Fruit fly (Drosophila melanogaster) Kc167 (cell line): ENCODE data around the gene Rbf.

Source experiments
- Sin3A ChIP-seq: fragments of >200 bp; optimal IDR thresholded peaks from 2 replicates; lab custom pipeline; 2018; ENCODE audit warnings: missing external identifiers
- h ChIP-seq: fragments of >200 bp; optimal IDR thresholded peaks from 3 replicates; lab custom pipeline; 2018; ENCODE audit warnings: missing external identifiers
- insv ChIP-seq: fragments of >200 bp; optimal IDR thresholded peaks from 3 replicates; lab custom pipeline; 2018; ENCODE audit warnings: missing external identifiers
- psq ChIP-seq: fragments of >200 bp; optimal IDR thresholded peaks from 2 replicates; lab custom pipeline; 2017; ENCODE audit warnings: missing external identifiers

DNA sequence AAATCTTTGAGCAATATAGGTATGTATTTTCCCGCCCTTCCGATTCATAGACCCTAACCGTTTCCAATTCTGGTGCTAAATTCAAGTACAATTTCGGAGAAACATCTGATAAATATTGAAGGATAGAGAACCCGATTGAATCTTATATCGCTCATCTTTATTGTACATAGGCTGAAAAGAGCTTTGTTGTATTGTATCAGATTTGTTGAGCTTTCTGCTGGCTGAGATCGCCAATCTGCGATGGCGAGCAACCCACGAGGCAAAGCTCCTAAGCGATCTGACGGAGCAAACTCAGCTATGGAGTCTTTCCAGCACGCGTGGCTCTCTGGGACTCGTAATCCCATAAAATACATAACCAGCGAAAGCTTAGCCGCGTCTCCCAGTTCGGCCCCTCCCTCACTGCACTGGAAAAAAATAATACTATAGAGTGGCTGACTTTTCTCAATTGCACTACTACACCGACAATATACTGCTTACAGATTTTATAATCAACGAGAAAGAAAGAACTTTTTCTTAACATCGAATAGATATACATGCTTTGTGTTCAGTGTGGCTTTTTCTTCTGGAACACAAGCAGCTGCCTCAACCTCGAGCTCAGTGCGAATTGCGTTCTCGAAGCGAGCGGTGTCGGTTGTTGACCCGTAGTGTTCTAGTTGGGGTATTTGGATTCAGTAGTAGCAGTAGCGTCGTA lies 45.5 kb downstream of the Rbf start:
- TF ChIP-seq h (lab: Kevin White, UChicago) (no peak), Sin3A (lab: Kevin White, UChicago) (no peak), psq (no peak), insv (lab: Kevin White, UChicago) (no peak)
